Worm (Caenorhabditis elegans) whole organism, L3 larva: ENCODE results near the gene rabs-5.

Source experiments
- elt-3 ChIP-seq, 3 experiments: fragments of 150-350 bp in 1 of 3; sonication (generic microtip) in 2 of 3; optimal IDR thresholded peaks; 2 replicates in 2 of 3; 4 replicates in 1 of 3; lab custom pipeline; 2014 to 2017; ENCODE audit warnings: missing biosample characterization in 3 of 3, missing genetic modification characterization in 3 of 3
- fos-1 ChIP-seq: fragments of 150-350 bp; optimal IDR thresholded peaks from 2 replicates; lab custom pipeline; 2014; ENCODE audit warnings: missing biosample characterization, missing genetic modification characterization
- nhr-12 ChIP-seq: fragments of 150-350 bp; optimal IDR thresholded peaks from 2 replicates; lab custom pipeline; 2014; ENCODE audit warnings: missing biosample characterization, missing genetic modification characterization
- nhr-237 ChIP-seq: fragments of 150-350 bp; optimal IDR thresholded peaks from 2 replicates; lab custom pipeline; 2014; ENCODE audit warnings: missing biosample characterization, missing genetic modification characterization
- unc-39 ChIP-seq: sonication (generic microtip); optimal IDR thresholded peaks from 4 replicates; lab custom pipeline; 2017; ENCODE audit warnings: missing biosample characterization, missing genetic modification characterization
- unc-62 ChIP-seq: fragments of 150-350 bp; sonication (generic microtip); optimal IDR thresholded peaks from 4 replicates; lab custom pipeline; 2014; ENCODE audit warnings: missing biosample characterization, missing genetic modification reagents, missing genetic modification characterization

DNA sequence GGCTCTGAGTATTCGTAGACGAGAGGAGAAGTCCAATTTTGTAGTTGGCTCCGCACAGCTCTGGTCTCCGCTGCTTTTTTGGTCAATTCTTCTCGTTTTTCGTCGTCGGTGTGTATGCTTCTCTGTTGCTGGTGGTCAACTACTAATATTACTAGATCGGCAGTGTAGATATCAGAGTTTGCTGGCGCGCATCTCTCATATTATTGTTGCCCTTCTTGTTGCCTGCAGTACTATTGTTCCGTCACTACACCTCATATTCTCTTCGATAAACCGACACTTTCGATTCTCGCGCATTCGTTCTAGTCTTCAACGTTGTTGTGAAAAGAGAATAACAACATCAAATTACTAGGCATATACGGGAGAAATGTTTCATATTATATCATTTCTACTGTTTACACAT lies 27.2 kb downstream of the rabs-5 start:
- TF ChIP-seq nhr-237 (tag; lab: Kevin White, UChicago) (no peak), fos-1 (tag; lab: Kevin White, UChicago) (no peak), unc-62 (no peak), elt-3 (tag; optimal IDR thresholded peaks at IDR 0.05; lab: Kevin White, UChicago) (no peak), unc-39 (no peak), nhr-12 (tag; lab: Kevin White, UChicago) (no peak)
